Fruit fly (Drosophila melanogaster) ovary, adult (tissue): Measurements from ENCODE around the gene CG33235.

Experiments
- CG17801 ChIP-seq: fragments of 200-800 bp; optimal IDR thresholded peaks from 2 replicates; lab custom pipeline; 2019; ENCODE audit warnings: missing biosample characterization, mild to moderate bottlenecking, missing genetic modification characterization, moderate library complexity; ENCODE audit not compliant: partially characterized antibody

Gene CG33235

DNA sequence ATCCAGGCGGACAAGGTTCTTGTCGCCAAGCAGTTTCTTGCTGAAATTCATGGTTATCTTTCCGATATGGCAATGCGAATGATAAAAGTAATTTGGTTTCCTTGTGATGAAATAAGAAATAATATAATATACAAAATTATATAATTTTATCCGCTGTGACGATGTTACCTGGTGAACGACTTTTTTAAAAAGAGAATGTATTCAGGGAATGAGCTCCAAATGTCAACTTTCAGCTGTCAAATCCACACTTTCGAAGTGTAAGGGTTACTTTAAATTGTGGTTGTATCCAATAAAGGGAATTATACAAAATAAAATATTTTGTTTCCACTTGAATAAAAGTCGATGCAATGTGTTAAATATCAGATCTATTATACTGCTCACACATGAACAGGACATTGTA lies at the start of gene CG33235:
TSS of gene CG33235 (minus strand) at position 101 of the 400 bp plus-strand sequence.
- TF ChIP-seq CG17801 (GFP tag; lab: Kevin White, UChicago), result no peak

dm6 chrX:11531245-11531644 lies 39.9 kb upstream of the CG33235 start:
- no peak for TF ChIP-seq CG17801 (GFP tag; lab: Kevin White, UChicago)

DNA sequence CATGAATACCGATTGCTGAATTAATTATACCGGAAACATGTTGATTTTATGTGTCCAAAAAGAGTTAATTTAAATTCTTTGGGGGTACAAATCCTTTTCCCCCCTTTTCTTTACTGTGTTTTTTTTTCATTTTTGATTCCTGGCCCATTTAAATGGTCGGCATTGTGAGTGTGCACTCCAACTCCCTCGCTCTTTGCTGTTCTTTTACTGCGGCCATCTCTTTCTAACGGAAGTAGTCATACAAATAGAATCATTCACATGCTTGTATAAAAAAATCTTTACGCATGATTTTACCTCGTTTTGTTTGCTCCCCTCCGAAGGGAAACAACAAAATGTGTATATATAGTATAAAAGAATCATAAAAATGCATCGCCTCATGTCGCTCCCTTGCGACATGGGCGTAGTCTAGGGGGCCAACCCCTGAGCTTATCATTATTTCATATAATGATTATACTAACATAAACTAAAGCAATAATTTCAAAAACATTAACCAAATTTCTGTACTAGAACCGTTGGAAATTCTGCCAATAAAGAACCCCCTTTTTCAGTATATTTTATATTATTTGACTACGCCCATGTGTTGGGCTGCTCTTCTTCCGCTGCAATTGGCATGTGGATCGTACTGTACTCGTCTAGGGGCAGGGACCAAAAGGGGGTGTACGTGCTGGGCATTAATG lies 36.8 kb upstream of the CG33235 start:
- TF ChIP-seq CG17801 (GFP tag; lab: Kevin White, UChicago), result peak; percentile 14

DNA sequence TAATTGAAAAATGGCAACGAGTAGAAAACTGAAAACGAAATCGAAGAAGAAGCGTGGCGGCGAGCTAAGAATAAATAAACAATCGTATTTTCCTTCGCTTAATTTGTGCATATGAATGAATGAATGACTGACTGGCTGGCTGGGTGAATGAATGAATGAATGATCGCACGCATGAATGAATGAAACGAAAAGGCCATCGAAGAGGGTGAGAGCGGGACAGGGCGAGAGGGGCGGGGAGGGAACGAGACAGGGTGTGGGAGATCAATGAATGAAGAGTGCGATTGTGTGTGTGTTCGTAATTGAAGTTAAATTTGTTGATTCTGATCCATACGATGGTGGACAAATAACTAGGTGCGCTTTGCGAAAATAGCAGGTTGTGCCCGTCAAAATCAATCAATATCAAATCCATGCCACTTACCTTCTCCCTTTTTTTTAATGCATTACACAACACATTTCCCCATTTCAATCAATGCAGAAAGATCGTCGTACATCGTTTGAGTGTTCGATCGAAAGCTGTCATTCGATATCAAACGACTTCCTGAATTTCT lies 35.8 kb upstream of the CG33235 start:
- no peak for TF ChIP-seq CG17801 (GFP tag; lab: Kevin White, UChicago)

dm6 chrX:11523921-11524320 lies 32.5 kb upstream of the CG33235 start:
- peak; percentile 80 for TF ChIP-seq CG17801 (GFP tag; lab: Kevin White, UChicago)

- peak; percentile 60 for TF ChIP-seq CG17801 (GFP tag; lab: Kevin White, UChicago)
Measured at dm6 chrX:11521561-11522546, 30.5 kb upstream of the CG33235 start.

- no peak for TF ChIP-seq CG17801 (GFP tag; lab: Kevin White, UChicago)
Measured at dm6 chrX:11520209-11520608, 28.8 kb upstream of the CG33235 start.

DNA sequence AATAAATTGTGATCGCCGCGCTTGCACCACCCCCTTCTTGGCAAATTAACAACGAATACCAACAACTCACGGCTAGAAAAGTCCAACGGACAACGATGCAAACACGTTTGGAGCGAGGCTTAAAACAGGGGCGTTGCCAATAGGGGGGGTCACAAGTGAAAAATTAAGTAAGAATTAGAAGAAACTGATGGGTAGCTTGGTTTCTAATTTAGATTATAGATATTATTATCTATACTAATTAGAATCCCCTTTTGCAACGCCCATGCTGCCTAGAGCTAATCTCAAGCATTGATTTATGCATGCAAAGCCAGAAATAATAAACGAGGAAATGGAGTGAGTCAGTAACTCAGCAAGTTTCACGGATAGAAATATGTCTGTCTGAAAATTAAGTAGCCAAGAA lies 27.1 kb upstream of the CG33235 start:
- TF ChIP-seq CG17801 (GFP tag; lab: Kevin White, UChicago), result peak; percentile 0

DNA sequence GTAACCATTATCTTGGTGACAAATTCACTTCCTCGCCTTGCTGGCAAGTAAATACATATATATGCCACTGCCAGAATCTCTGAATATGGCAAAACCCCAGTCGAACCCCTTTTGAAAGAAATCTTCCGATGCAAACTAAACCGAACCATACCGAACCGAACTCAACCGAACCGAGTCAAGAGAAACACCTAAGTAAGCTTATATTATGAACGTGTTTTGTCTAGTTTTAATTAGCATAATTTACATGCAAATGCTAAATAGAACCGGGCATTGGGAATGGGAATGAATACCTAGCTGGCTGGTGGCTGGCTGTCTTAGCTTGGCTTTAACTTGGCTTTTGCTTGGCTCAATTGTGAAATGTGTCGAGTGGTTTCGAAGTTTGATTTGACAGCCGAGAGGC lies 25.9 kb upstream of the CG33235 start:
- TF ChIP-seq CG17801 (GFP tag; lab: Kevin White, UChicago), result no peak

dm6 chrX:11515550-11515949 lies 24.2 kb upstream of the CG33235 start:
- TF ChIP-seq CG17801 (GFP tag; lab: Kevin White, UChicago), result no peak

- TF ChIP-seq CG17801 (GFP tag; lab: Kevin White, UChicago), result peak; percentile 51
Measured at dm6 chrX:11512868-11513267, 21.5 kb upstream of the CG33235 start.

dm6 chrX:11511955-11512354 lies 20.6 kb upstream of the CG33235 start:
- no peak for TF ChIP-seq CG17801 (GFP tag; lab: Kevin White, UChicago)

dm6 chrX:11511299-11511698 lies 19.9 kb upstream of the CG33235 start:
- no peak for TF ChIP-seq CG17801 (GFP tag; lab: Kevin White, UChicago)

DNA sequence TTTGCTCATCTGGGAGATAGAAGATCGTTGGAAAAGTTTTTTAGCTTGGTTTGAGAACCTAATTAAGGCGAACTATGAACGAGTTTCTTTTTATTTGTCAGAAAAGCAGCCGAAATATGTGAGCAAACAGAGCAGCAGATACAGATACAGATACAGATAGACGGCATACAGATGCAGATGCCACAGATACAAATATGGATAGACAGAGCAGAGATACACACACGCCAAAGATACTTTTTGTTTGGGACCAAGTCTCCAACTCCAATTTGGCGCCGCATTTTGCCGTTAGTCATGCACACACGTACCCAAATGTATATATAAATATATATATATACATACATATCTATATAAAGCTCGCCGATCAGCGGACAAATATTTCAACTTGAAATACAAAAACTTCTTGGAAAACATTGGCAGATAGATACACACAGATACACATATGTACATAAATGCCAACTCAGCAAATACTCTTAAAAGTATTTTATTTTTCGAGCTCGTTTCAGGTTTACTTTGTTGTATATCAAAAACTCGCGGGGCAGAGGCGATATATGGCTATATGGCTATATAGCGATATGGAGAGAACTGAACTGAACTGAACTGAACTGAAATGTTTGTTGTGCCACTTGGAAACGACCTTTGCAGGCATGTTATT lies 18.9 kb upstream of the CG33235 start:
- no peak for TF ChIP-seq CG17801 (GFP tag; lab: Kevin White, UChicago)

dm6 chrX:11506210-11506609 lies 14.8 kb upstream of the CG33235 start:
- no peak for TF ChIP-seq CG17801 (GFP tag; lab: Kevin White, UChicago)
